Fruit fly (Drosophila melanogaster): ENCODE measurements around the gene CG31522.

CG31522 gene

dm6 chr3R:4399810-4400496 is 62.7 kb downstream of the CG31522 start (continued):
- TF ChIP-seq pzg (GFP tag; optimal IDR thresholded peaks at IDR 0.05) (peak; percentile 31), Usf (GFP tag; optimal IDR thresholded peaks at IDR 0.05) (no peak), CG1832 (GFP tag; optimal IDR thresholded peaks at IDR 0.05) (no peak), CG15601 (tag; optimal IDR thresholded peaks at IDR 0.05) (peak; percentile 12), Doc2 (GFP tag; IDR thresholded peaks at IDR 0.05) (no peak), Med (GFP tag) (peak; percentile 23), CG14050 (GFP tag; IDR thresholded peaks at IDR 0.05) (no peak), Vsx1 (GFP tag; optimal IDR thresholded peaks at IDR 0.05) (no peak), sens (GFP tag) (peak; percentile 49), Gsc (GFP tag; IDR thresholded peaks at IDR 0.05) (no peak), CG14710 (tag; optimal IDR thresholded peaks at IDR 0.05) (peak; percentile 73), CG2875 (GFP tag; optimal IDR thresholded peaks at IDR 0.05) (no peak), YL-1 (GFP tag; optimal IDR thresholded peaks at IDR 0.05) (no peak), CG1792 (GFP tag; optimal IDR thresholded peaks at IDR 0.05) (no peak), D19A (tag; optimal IDR thresholded peaks at IDR 0.05) (no peak), CG15514 (GFP tag; optimal IDR thresholded peaks at IDR 0.05) (peak; percentile 1), CG17186 (GFP tag; optimal IDR thresholded peaks at IDR 0.05) (no peak), mirr (GFP tag; optimal IDR thresholded peaks at IDR 0.05) (no peak), gcm2 (GFP tag; optimal IDR thresholded peaks at IDR 0.05) (no peak), CG13296 (GFP tag; optimal IDR thresholded peaks at IDR 0.05) (no peak), mam (GFP tag; optimal IDR thresholded peaks at IDR 0.05) (peak; percentile 15), Elba2 (GFP tag; optimal IDR thresholded peaks at IDR 0.05) (no peak), vvl (GFP tag; IDR thresholded peaks at IDR 0.05) (peak; percentile 63), CG9817 (tag; optimal IDR thresholded peaks at IDR 0.05) (peak; percentile 5), CG8388 (GFP tag; optimal IDR thresholded peaks at IDR 0.05) (no peak), CG14965 (GFP tag; optimal IDR thresholded peaks at IDR 0.05; ENCODE audit: borderline replicate concordance) (no peak), CG12744 (GFP tag; optimal IDR thresholded peaks at IDR 0.05) (no peak), CG3726 (GFP tag; IDR thresholded peaks at IDR 0.05) (no peak), Ets97D (GFP tag; optimal IDR thresholded peaks at IDR 0.05) (no peak), CG7928 (GFP tag; optimal IDR thresholded peaks at IDR 0.05) (no peak), Ssrp (tag; optimal IDR thresholded peaks at IDR 0.05) (peak; percentile 35), dimm (GFP tag; IDR thresholded peaks at IDR 0.05) (no peak), CG32532 (GFP tag; IDR thresholded peaks at IDR 0.05) (no peak), vnd (GFP tag; IDR thresholded peaks at IDR 0.05; ENCODE audit: partially characterized antibody) (no peak; the same call in 2 of the 3 replicates), Xbp1 (GFP tag; optimal IDR thresholded peaks at IDR 0.05) (peak; percentile 34), CG8924 (tag; optimal IDR thresholded peaks at IDR 0.05) (peak; percentile 7), crol (GFP tag; IDR thresholded peaks at IDR 0.05) (no peak), Dp (GFP tag; optimal IDR thresholded peaks at IDR 0.05) (no peak), CG17385 (GFP tag; optimal IDR thresholded peaks at IDR 0.05) (no peak), Sin3A (optimal IDR thresholded peaks at IDR 0.05) (peak; percentile 4), Fer3 (tag; optimal IDR thresholded peaks at IDR 0.05) (no peak), nerfin-2 (GFP tag; IDR thresholded peaks at IDR 0.05; ENCODE audit: partially characterized antibody) (no peak), Dll (GFP tag; IDR thresholded peaks at IDR 0.05; ENCODE audit: partially characterized antibody) (0 out of 4 replicates have a peak, but pooled peaks have one; percentile 12), CG12659 (GFP tag; optimal IDR thresholded peaks at IDR 0.05) (peak; percentile 52), CG10654 (GFP tag; optimal IDR thresholded peaks at IDR 0.05) (no peak), Dref (GFP tag; IDR thresholded peaks at IDR 0.05) (peak; percentile 78), ATbp (GFP tag; optimal IDR thresholded peaks at IDR 0.05) (no peak), knrl (GFP tag; IDR thresholded peaks at IDR 0.05; ENCODE audit: partially characterized antibody) (no peak), zen (tag; optimal IDR thresholded peaks at IDR 0.05) (peak; percentile 22), CG6654 (GFP tag; optimal IDR thresholded peaks at IDR 0.05) (no peak)
